Worm (Caenorhabditis elegans): ENCODE measurements around the gene K01D12.1.

Gene K01D12.1

ce11 chrV:12353505-12353904 is 23.9 kb upstream of the K01D12.1 start:
- no peak for TF ChIP-seq unc-62 (GFP tag; optimal IDR thresholded peaks at IDR 0.05)
- TF ChIP-seq mls-2 (tag; optimal IDR thresholded peaks at IDR 0.05) = peak; percentile 44

- TF ChIP-seq ham-2 (GFP tag; optimal IDR thresholded peaks at IDR 0.05) = peak; percentile 16
- TF ChIP-seq drap-1 (GFP tag; optimal IDR thresholded peaks at IDR 0.05) = no peak
- no peak for TF ChIP-seq ces-1 (GFP tag; optimal IDR thresholded peaks at IDR 0.05)
- TF ChIP-seq unc-62 (GFP tag; optimal IDR thresholded peaks at IDR 0.05) = peak; percentile 50
- TF ChIP-seq sptf-1 (tag; optimal IDR thresholded peaks at IDR 0.05) = no peak
- TF ChIP-seq M03D4.4 (tag; optimal IDR thresholded peaks at IDR 0.05) = peak; percentile 39
- no peak for TF ChIP-seq nhr-28 (tag; optimal IDR thresholded peaks at IDR 0.05)
- no peak for TF ChIP-seq pha-4 (tag; optimal IDR thresholded peaks at IDR 0.05)
- TF ChIP-seq elt-1 (tag; optimal IDR thresholded peaks at IDR 0.05; ENCODE audit: borderline replicate concordance, insufficient read depth) = peak; percentile 87
- no peak for TF ChIP-seq ceh-43 (GFP tag; optimal IDR thresholded peaks at IDR 0.05)
- peak; percentile 8 for TF ChIP-seq blmp-1 (tag; optimal IDR thresholded peaks at IDR 0.05)
- peak; percentile 6 for TF ChIP-seq tbx-8 (GFP tag; optimal IDR thresholded peaks at IDR 0.05)
- no peak for TF ChIP-seq unc-120 (tag; optimal IDR thresholded peaks at IDR 0.05; ENCODE audit: poor library complexity, severe bottlenecking)
- no peak for TF ChIP-seq lsy-2 (tag; optimal IDR thresholded peaks at IDR 0.05)
- TF ChIP-seq mls-2 (tag; optimal IDR thresholded peaks at IDR 0.05) = no peak
- no peak for TF ChIP-seq mep-1 (tag; optimal IDR thresholded peaks at IDR 0.05)
- no peak for TF ChIP-seq nhr-237 (tag; optimal IDR thresholded peaks at IDR 0.05)
Observed at ce11 chrV:12354193-12354830, 23.0 kb upstream of the K01D12.1 start.

ce11 chrV:12357632-12358031 is 19.7 kb upstream of the K01D12.1 start:
- TF ChIP-seq ces-1 (GFP tag; optimal IDR thresholded peaks at IDR 0.05) (no peak), blmp-1 (tag; optimal IDR thresholded peaks at IDR 0.05) (peak; percentile 83)

- TF ChIP-seq mep-1 (tag; optimal IDR thresholded peaks at IDR 0.05) = no peak
- no peak for TF ChIP-seq cnd-1 (tag; optimal IDR thresholded peaks at IDR 0.05)
- TF ChIP-seq M03D4.4 (tag; optimal IDR thresholded peaks at IDR 0.05) = no peak
- TF ChIP-seq bed-3 (GFP tag; optimal IDR thresholded peaks at IDR 0.05) = no peak
- no peak for TF ChIP-seq ceh-43 (GFP tag; optimal IDR thresholded peaks at IDR 0.05)
- TF ChIP-seq unc-62 (GFP tag; optimal IDR thresholded peaks at IDR 0.05) = no peak
- TF ChIP-seq elt-3 (tag; optimal IDR thresholded peaks at IDR 0.05) = no peak
- no peak for TF ChIP-seq nhr-2 (tag; optimal IDR thresholded peaks at IDR 0.05)
Observed at ce11 chrV:12358347-12358746, 19.0 kb upstream of the K01D12.1 start, which contains the start of gene F23H12.5. TSS of gene F23H12.5 (plus strand) at chrV:12358647.

- no peak for TF ChIP-seq ces-1 (GFP tag; optimal IDR thresholded peaks at IDR 0.05)
- TF ChIP-seq tbx-8 (GFP tag; optimal IDR thresholded peaks at IDR 0.05) = no peak
- TF ChIP-seq ztf-11 (tag; optimal IDR thresholded peaks at IDR 0.05) = no peak
Observed at ce11 chrV:12361644-12362043, 15.7 kb upstream of the K01D12.1 start, which contains the start of gene fipr-1. TSS of gene fipr-1 (minus strand) at chrV:12361744.

- TF ChIP-seq bed-3 (GFP tag; optimal IDR thresholded peaks at IDR 0.05) (no peak), ham-2 (GFP tag; optimal IDR thresholded peaks at IDR 0.05) (no peak), ces-1 (GFP tag; optimal IDR thresholded peaks at IDR 0.05) (no peak)
Observed at ce11 chrV:12365104-12365503, 12.3 kb upstream of the K01D12.1 start, which contains the start of gene fipr-2. TSS of gene fipr-2 (plus strand) at chrV:12365348.

- no peak for TF ChIP-seq flh-1 (GFP tag; optimal IDR thresholded peaks at IDR 0.05)
- TF ChIP-seq snpc-4 (tag; optimal IDR thresholded peaks at IDR 0.05) = no peak
- TF ChIP-seq elt-3 (tag; optimal IDR thresholded peaks at IDR 0.05) = no peak
- no peak for TF ChIP-seq nhr-2 (tag; optimal IDR thresholded peaks at IDR 0.05)
- TF ChIP-seq cnd-1 (tag; optimal IDR thresholded peaks at IDR 0.05) = no peak
- TF ChIP-seq ces-1 (GFP tag; optimal IDR thresholded peaks at IDR 0.05) = no peak
- no peak for TF ChIP-seq ham-2 (GFP tag; optimal IDR thresholded peaks at IDR 0.05)
- no peak for TF ChIP-seq ztf-11 (tag; optimal IDR thresholded peaks at IDR 0.05)
- TF ChIP-seq sptf-1 (tag; optimal IDR thresholded peaks at IDR 0.05) = no peak
- TF ChIP-seq ceh-83 (GFP tag; optimal IDR thresholded peaks at IDR 0.05) = no peak
- TF ChIP-seq nhr-28 (tag; optimal IDR thresholded peaks at IDR 0.05) = no peak
- TF ChIP-seq pha-4 (tag; optimal IDR thresholded peaks at IDR 0.05) = no peak
- no peak for TF ChIP-seq mls-2 (tag; optimal IDR thresholded peaks at IDR 0.05)
- no peak for TF ChIP-seq nhr-76 (tag; optimal IDR thresholded peaks at IDR 0.05)
- no peak for TF ChIP-seq sem-2 (GFP tag; optimal IDR thresholded peaks at IDR 0.05)
- no peak for TF ChIP-seq nhr-12 (tag; optimal IDR thresholded peaks at IDR 0.05)
- no peak for TF ChIP-seq ceh-39 (tag; optimal IDR thresholded peaks at IDR 0.05)
Observed at ce11 chrV:12369437-12369836, 7.9 kb upstream of the K01D12.1 start, which contains the start of gene gcy-13. TSS of gene gcy-13 (minus strand) at chrV:12369537.
